Worm (Caenorhabditis elegans): ENCODE results near the gene pqn-51.
A peak's percentile ranks its signal among the peaks of the same experiment; 100 is the strongest.

pqn-51 gene

ce11 chrV:5053335-5053734 is 3.9 kb downstream of the pqn-51 start, which contains the start of gene cwp-4:
cwp-4 (plus strand) TSS chrV:5053635.
- no peak for TF ChIP-seq lsy-2 (tag; optimal IDR thresholded peaks at IDR 0.05)
- no peak for TF ChIP-seq blmp-1 (tag; optimal IDR thresholded peaks at IDR 0.05)
- TF ChIP-seq bed-3 (GFP tag; optimal IDR thresholded peaks at IDR 0.05): no peak

DNA sequence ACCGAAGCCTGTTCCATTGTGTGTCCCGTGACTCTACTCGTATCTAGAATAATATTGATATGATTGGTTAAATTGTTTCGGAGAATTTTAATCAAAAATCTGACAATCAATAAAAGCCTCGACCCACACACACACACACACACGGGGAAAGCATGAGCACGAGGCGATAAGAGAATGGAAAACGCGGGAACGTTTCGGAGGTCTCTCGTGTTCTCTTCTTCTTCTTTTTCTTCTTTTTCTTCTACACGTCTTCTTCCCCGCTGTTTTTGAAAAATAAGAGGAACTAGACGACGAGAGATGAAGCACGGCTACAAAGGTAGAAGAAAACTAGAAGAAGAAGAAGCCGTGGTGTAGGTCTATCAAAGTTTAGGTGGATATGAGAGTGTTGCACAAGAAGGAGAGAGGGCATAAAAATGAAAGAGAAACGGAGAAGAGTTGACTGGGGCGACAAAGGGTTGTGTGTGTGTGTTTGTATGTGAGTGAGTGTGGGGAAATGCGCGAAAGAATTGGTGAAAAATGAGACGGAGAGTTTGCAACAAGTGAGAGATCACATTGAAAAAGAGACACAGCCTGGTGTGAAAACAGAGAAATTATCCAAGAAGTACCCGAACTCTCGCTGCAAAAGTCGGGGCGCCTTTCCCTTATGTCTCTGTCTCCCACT is 15.5 kb downstream of the pqn-51 start, which contains the start of gene mlk-1:
mlk-1 (minus strand) TSS at position 51 of the 661 bp plus-strand sequence.
- TF ChIP-seq mab-5 (tag; optimal IDR thresholded peaks at IDR 0.05): no peak
- peak; percentile 41 for TF ChIP-seq mls-2 (tag; optimal IDR thresholded peaks at IDR 0.05)
- TF ChIP-seq ham-2 (GFP tag; optimal IDR thresholded peaks at IDR 0.05): peak; percentile 66
- TF ChIP-seq nhr-237 (tag; optimal IDR thresholded peaks at IDR 0.05): peak; percentile 36
- peak; percentile 17 for TF ChIP-seq ces-1 (GFP tag; optimal IDR thresholded peaks at IDR 0.05)
- peak; percentile 48 for TF ChIP-seq unc-120 (tag; optimal IDR thresholded peaks at IDR 0.05; ENCODE audit: poor library complexity, severe bottlenecking)
- no peak for TF ChIP-seq lin-13 (tag; optimal IDR thresholded peaks at IDR 0.05)
- TF ChIP-seq mep-1 (tag; optimal IDR thresholded peaks at IDR 0.05): peak; percentile 28

DNA sequence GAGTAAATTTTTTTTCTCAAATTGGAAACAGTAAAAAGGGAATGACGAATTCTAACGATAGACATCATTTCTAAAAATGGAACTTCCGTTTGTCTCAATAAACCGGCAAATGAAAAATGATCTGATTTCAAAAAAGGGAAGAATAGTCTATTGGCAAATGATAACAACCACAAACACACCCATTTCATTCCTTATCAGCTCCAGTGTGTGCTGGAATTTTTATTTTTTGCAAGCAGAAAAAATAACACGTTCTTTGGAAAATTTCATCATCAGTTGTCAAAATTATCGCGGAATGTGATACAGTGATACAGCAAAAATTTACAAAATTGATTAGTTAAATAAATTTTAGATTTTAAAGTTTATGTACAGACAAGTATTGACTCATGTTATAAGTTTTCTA is 18.0 kb downstream of the pqn-51 start:
- TF ChIP-seq sptf-1 (tag; optimal IDR thresholded peaks at IDR 0.05) (no peak), cnd-1 (tag; optimal IDR thresholded peaks at IDR 0.05) (no peak), nhr-28 (tag; optimal IDR thresholded peaks at IDR 0.05) (no peak), lin-13 (tag; optimal IDR thresholded peaks at IDR 0.05) (no peak), sem-2 (GFP tag; optimal IDR thresholded peaks at IDR 0.05) (no peak), ztf-11 (tag; optimal IDR thresholded peaks at IDR 0.05) (no peak), elt-3 (tag; optimal IDR thresholded peaks at IDR 0.05) (no peak), drap-1 (GFP tag; optimal IDR thresholded peaks at IDR 0.05) (no peak), mab-5 (tag; optimal IDR thresholded peaks at IDR 0.05) (no peak), zip-8 (tag; optimal IDR thresholded peaks at IDR 0.05) (no peak), ces-1 (GFP tag; optimal IDR thresholded peaks at IDR 0.05) (no peak), bed-3 (GFP tag; optimal IDR thresholded peaks at IDR 0.05) (no peak), mls-2 (tag; optimal IDR thresholded peaks at IDR 0.05) (no peak), elt-1 (tag; optimal IDR thresholded peaks at IDR 0.05; ENCODE audit: borderline replicate concordance, insufficient read depth) (no peak)

ce11 chrV:5069440-5069839 is 20.0 kb downstream of the pqn-51 start, which contains the start of gene Y58A7A.1:
Y58A7A.1 (minus strand) TSS chrV:5069540.
- TF ChIP-seq sptf-1 (tag; optimal IDR thresholded peaks at IDR 0.05) (no peak), lsy-2 (tag; optimal IDR thresholded peaks at IDR 0.05) (no peak), hlh-1 (tag; optimal IDR thresholded peaks at IDR 0.05) (no peak), sem-2 (GFP tag; optimal IDR thresholded peaks at IDR 0.05) (no peak), elt-3 (tag; optimal IDR thresholded peaks at IDR 0.05) (no peak), mep-1 (tag; optimal IDR thresholded peaks at IDR 0.05) (no peak), nhr-237 (tag; optimal IDR thresholded peaks at IDR 0.05) (no peak), unc-120 (tag; optimal IDR thresholded peaks at IDR 0.05; ENCODE audit: poor library complexity, severe bottlenecking) (no peak), drap-1 (GFP tag; optimal IDR thresholded peaks at IDR 0.05) (no peak), tbx-8 (GFP tag; optimal IDR thresholded peaks at IDR 0.05) (no peak), pha-4 (tag; optimal IDR thresholded peaks at IDR 0.05) (no peak)

ce11 chrV:5072082-5072481 is 22.7 kb downstream of the pqn-51 start, which contains the start of gene Y58A7A.2:
Y58A7A.2 (minus strand) TSS chrV:5072182.
- TF ChIP-seq elt-3 (tag; optimal IDR thresholded peaks at IDR 0.05) (no peak), ces-1 (GFP tag; optimal IDR thresholded peaks at IDR 0.05) (no peak), lsy-2 (tag; optimal IDR thresholded peaks at IDR 0.05) (no peak), sptf-1 (tag; optimal IDR thresholded peaks at IDR 0.05) (no peak), lin-32 (GFP tag; optimal IDR thresholded peaks at IDR 0.05) (no peak), ceh-83 (GFP tag; optimal IDR thresholded peaks at IDR 0.05) (no peak), flh-1 (GFP tag; optimal IDR thresholded peaks at IDR 0.05) (no peak), mab-5 (tag; optimal IDR thresholded peaks at IDR 0.05) (no peak), unc-62 (GFP tag; optimal IDR thresholded peaks at IDR 0.05) (no peak), drap-1 (GFP tag; optimal IDR thresholded peaks at IDR 0.05) (no peak), mls-2 (tag; optimal IDR thresholded peaks at IDR 0.05) (no peak), nhr-2 (tag; optimal IDR thresholded peaks at IDR 0.05) (no peak), elt-1 (tag; optimal IDR thresholded peaks at IDR 0.05; ENCODE audit: borderline replicate concordance, insufficient read depth) (no peak)

Measured in whole organism, mixed stage, embryonic.